Worm (Caenorhabditis elegans): ENCODE data around the gene cutl-11.

DNA sequence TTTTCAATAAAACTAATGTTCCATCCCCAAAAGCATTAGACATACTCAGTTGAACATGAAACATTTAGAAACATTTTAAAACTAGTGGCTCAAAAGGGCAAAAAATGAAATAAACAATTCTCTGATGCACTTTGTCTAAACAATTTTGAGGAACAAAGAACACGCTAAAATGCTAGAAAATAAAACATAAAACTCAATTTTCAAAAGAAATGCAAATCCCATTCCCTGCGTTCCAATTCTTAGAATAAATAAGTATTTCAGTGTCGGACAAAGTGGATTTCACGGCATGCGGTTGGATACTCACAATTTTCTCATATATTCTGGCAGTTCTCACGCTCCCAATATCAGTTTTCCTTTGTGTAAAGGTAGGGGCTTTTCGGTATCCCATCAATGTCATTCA is 17.4 kb downstream of the cutl-11 start:
- TF ChIP-seq nhr-237 (tag; optimal IDR thresholded peaks at IDR 0.05): no peak
- TF ChIP-seq mab-5 (tag; optimal IDR thresholded peaks at IDR 0.05): no peak
- no peak for TF ChIP-seq mep-1 (tag; optimal IDR thresholded peaks at IDR 0.05)
- TF ChIP-seq snpc-4 (tag; optimal IDR thresholded peaks at IDR 0.05): no peak

Data from whole organism, mixed stage, embryonic.